Worm (Caenorhabditis elegans) whole organism, L1 larva: Measurements from ENCODE around the gene srh-60.

Experiments
- C04F5.9 ChIP-seq: sonication (generic microtip); optimal IDR thresholded peaks from 2 replicates; lab custom pipeline; 2016; ENCODE audit warnings: missing genetic modification characterization, missing compliant biosample characterization
- C16A3.4 ChIP-seq: fragments of 150-350 bp; optimal IDR thresholded peaks from 2 replicates; lab custom pipeline; 2014; ENCODE audit warnings: missing biosample characterization, missing genetic modification characterization
- aly-2 ChIP-seq: fragments of 150-350 bp; optimal IDR thresholded peaks from 2 replicates; lab custom pipeline; 2014; ENCODE audit warnings: missing biosample characterization, missing genetic modification characterization
- ama-1 ChIP-seq: fragments of 150-350 bp; optimal IDR thresholded peaks from 2 replicates; lab custom pipeline; 2014
- ceh-63 ChIP-seq: fragments of 200-800 bp; sonication (Bioruptor generic); optimal IDR thresholded peaks from 2 replicates; lab custom pipeline; 2018; ENCODE audit warnings: mild to moderate bottlenecking, missing genetic modification characterization, missing compliant biosample characterization
- ceh-82 ChIP-seq, 3 experiments: fragments of 150-350 bp in 1 of 3; sonication (generic microtip) in 2 of 3; optimal IDR thresholded peaks; 2 replicates each; lab custom pipeline; 2014 to 2017; ENCODE audit warnings: missing biosample characterization in 3 of 3, missing genetic modification characterization in 3 of 3
- ceh-90 ChIP-seq: sonication (generic microtip); optimal IDR thresholded peaks from 2 replicates; lab custom pipeline; 2016; ENCODE audit warnings: missing genetic modification characterization, missing compliant biosample characterization
- dpl-1 ChIP-seq, 3 experiments: fragments of 150-350 bp in 2 of 3; sonication (generic microtip) in 1 of 3; optimal IDR thresholded peaks; 2 replicates each; lab custom pipeline; 2014 to 2017; ENCODE audit warnings: missing biosample characterization in 3 of 3, missing genetic modification characterization in 3 of 3, missing genetic modification reagents in 3 of 3
- dsc-1 ChIP-seq: sonication (generic microtip); optimal IDR thresholded peaks from 2 replicates; lab custom pipeline; 2016; ENCODE audit warnings: mild to moderate bottlenecking, missing genetic modification characterization, missing compliant biosample characterization
- efl-3 ChIP-seq: fragments of 200-800 bp; sonication (Bioruptor generic); optimal IDR thresholded peaks from 2 replicates; lab custom pipeline; 2018; ENCODE audit warnings: mild to moderate bottlenecking, missing genetic modification characterization, missing compliant biosample characterization
- egl-27 ChIP-seq, 2 experiments: fragments of 150-350 bp in 1 of 2; sonication (generic microtip); optimal IDR thresholded peaks; 3 replicates each; lab custom pipeline; 2017 to 2018; ENCODE audit warnings: missing biosample characterization in 2 of 2, missing genetic modification characterization in 2 of 2, missing genetic modification reagents in 2 of 2
- elt-2 ChIP-seq: sonication (generic microtip); optimal IDR thresholded peaks from 2 replicates; lab custom pipeline; 2016; ENCODE audit warnings: missing genetic modification characterization, mild to moderate bottlenecking, inconsistent platforms, missing compliant biosample characterization, missing genetic modification reagents
- fkh-10 ChIP-seq: sonication (generic microtip); optimal IDR thresholded peaks from 2 replicates; lab custom pipeline; 2017; ENCODE audit warnings: missing biosample characterization, missing genetic modification reagents, missing genetic modification characterization
- fkh-4 ChIP-seq: sonication (generic microtip); optimal IDR thresholded peaks from 2 replicates; lab custom pipeline; 2016; ENCODE audit warnings: missing compliant biosample characterization, missing genetic modification characterization, borderline replicate concordance
- hlh-4 ChIP-seq: sonication (generic microtip); optimal IDR thresholded peaks from 2 replicates; lab custom pipeline; 2016; ENCODE audit warnings: mild to moderate bottlenecking, missing genetic modification characterization, missing compliant biosample characterization
- hpl-2 ChIP-seq: fragments of 150-350 bp; optimal IDR thresholded peaks from 2 replicates; lab custom pipeline; 2014; ENCODE audit warnings: missing biosample characterization, missing genetic modification reagents, missing genetic modification characterization
- isw-1 ChIP-seq: fragments of 200-800 bp; sonication (Bioruptor generic); IDR thresholded peaks from 2 replicates; pipeline ENCODE4 v1.3.6; 2022; ENCODE audit warnings: missing genetic modification characterization, missing compliant biosample characterization
- lin-14 ChIP-seq: fragments of 200-800 bp; sonication (Bioruptor generic); optimal IDR thresholded peaks from 2 replicates; lab custom pipeline; 2018; ENCODE audit warnings: mild to moderate bottlenecking, missing genetic modification characterization, moderate library complexity, missing compliant biosample characterization
- lin-35 ChIP-seq, 2 experiments: fragments of 150-350 bp; optimal IDR thresholded peaks; 2 replicates each; lab custom pipeline; 2014; ENCODE audit warnings: missing biosample characterization in 2 of 2, missing genetic modification characterization in 2 of 2, missing genetic modification reagents in 2 of 2
- lin-39 ChIP-seq: fragments of 150-350 bp; optimal IDR thresholded peaks from 2 replicates; lab custom pipeline; 2014; ENCODE audit warnings: missing biosample characterization, missing genetic modification reagents, missing genetic modification characterization
- lir-3 ChIP-seq: sonication (generic microtip); optimal IDR thresholded peaks from 2 replicates; lab custom pipeline; 2016; ENCODE audit warnings: mild to moderate bottlenecking, missing genetic modification characterization, moderate library complexity, missing compliant biosample characterization; ENCODE audit not compliant: poor library complexity
- lsy-2 ChIP-seq, 2 experiments: fragments of 150-350 bp; optimal IDR thresholded peaks; 2 replicates each; lab custom pipeline; 2014; ENCODE audit warnings: missing biosample characterization in 2 of 2, missing genetic modification characterization in 2 of 2
- mdl-1 ChIP-seq, 2 experiments: fragments of 150-350 bp; optimal IDR thresholded peaks; 2 replicates each; lab custom pipeline; 2014 to 2017; ENCODE audit warnings: missing biosample characterization in 2 of 2, missing genetic modification characterization in 2 of 2, inconsistent platforms in 1 of 2
- mef-2 ChIP-seq: fragments of 150-350 bp; optimal IDR thresholded peaks from 2 replicates; lab custom pipeline; 2014; ENCODE audit warnings: missing biosample characterization, missing genetic modification characterization
- mep-1 ChIP-seq: fragments of 150-350 bp; optimal IDR thresholded peaks from 2 replicates; lab custom pipeline; 2014; ENCODE audit warnings: missing biosample characterization, missing genetic modification characterization
- nhr-19 ChIP-seq: fragments of 200-800 bp; sonication (Bioruptor generic); conservative IDR thresholded peaks from 2 replicates; pipeline ENCODE4 v1.3.6; 2022; ENCODE audit warnings: missing genetic modification characterization, missing compliant biosample characterization
- nhr-237 ChIP-seq: fragments of 150-350 bp; optimal IDR thresholded peaks from 2 replicates; lab custom pipeline; 2014; ENCODE audit warnings: missing biosample characterization, missing genetic modification characterization
- nhr-47 ChIP-seq: sonication (generic microtip); optimal IDR thresholded peaks from 2 replicates; lab custom pipeline; 2016; ENCODE audit warnings: mild to moderate bottlenecking, missing genetic modification characterization, moderate library complexity, missing compliant biosample characterization
- nhr-84 ChIP-seq: sonication (generic microtip); optimal IDR thresholded peaks from 2 replicates; lab custom pipeline; 2017; ENCODE audit warnings: missing biosample characterization, missing genetic modification characterization
- nhr-85 ChIP-seq: sonication (generic microtip); peaks from one replicate; lab custom pipeline; 2016; ENCODE audit warnings: missing genetic modification characterization, inconsistent platforms, missing compliant biosample characterization
- nhr-90 ChIP-seq: sonication (generic microtip); optimal IDR thresholded peaks from 2 replicates; lab custom pipeline; 2016; ENCODE audit warnings: mild to moderate bottlenecking, missing genetic modification characterization, missing compliant biosample characterization; ENCODE audit not compliant: poor library complexity
- pqm-1 ChIP-seq: sonication (generic microtip); optimal IDR thresholded peaks from 3 replicates; lab custom pipeline; 2017; ENCODE audit warnings: missing biosample characterization, missing genetic modification characterization
- unc-130 ChIP-seq: fragments of 150-350 bp; optimal IDR thresholded peaks from 2 replicates; lab custom pipeline; 2017; ENCODE audit warnings: missing biosample characterization, missing genetic modification characterization, inconsistent platforms
- ztf-11 ChIP-seq, 2 experiments: sonication (generic microtip); optimal IDR thresholded peaks; 2 replicates each; lab custom pipeline; 2016 to 2017; ENCODE audit warnings: missing genetic modification characterization in 2 of 2, missing biosample characterization in 1 of 2, missing compliant biosample characterization in 1 of 2

Gene srh-60

ce11 chrII:3570927-3571538 is 12.5 kb upstream of the srh-60 start, which contains the start of the genes clec-128 and clec-129:
TSS of gene clec-128 (minus strand) at chrII:3571027.
TSS of gene clec-129 (plus strand) at chrII:3571488.
- TF ChIP-seq pqm-1 (tag; lab: Kevin White, UChicago), result no peak
- TF ChIP-seq lin-35 (GFP tag; optimal IDR thresholded peaks at IDR 0.05; lab: Kevin White, UChicago), result no peak

DNA sequence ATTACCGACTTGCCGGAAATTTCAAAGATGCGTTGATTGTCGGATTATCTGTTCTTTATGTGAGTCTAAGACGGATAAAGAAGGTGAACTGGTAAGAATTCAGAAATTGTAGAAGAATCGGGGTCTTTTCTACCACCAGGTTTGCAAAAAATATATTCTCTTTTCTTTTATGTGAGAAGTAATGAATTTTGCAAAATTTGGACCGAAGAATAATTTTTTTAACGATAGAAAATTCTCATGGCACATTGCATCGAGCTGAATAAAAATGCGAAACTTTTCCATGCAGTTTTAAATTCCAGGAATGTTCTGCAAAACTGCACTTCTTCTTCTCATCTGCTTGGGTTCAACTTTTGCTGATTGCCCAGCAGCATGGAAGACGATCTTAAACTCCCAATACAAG is 10.2 kb upstream of the srh-60 start, which contains the start of gene clec-130:
clec-130 (plus strand) TSS at position 301 of the 400 bp plus-strand sequence.
- no peak for TF ChIP-seq nhr-84
- TF ChIP-seq isw-1 (GFP tag; lab: Robert Waterston, UW), result no peak
- TF ChIP-seq mdl-1 (tag; optimal IDR thresholded peaks at IDR 0.05; lab: Kevin White, UChicago), result no peak
- no peak for TF ChIP-seq dsc-1 (tag; lab: Kevin White, UChicago)
- TF ChIP-seq unc-130 (tag; lab: Kevin White, UChicago), result no peak
- TF ChIP-seq nhr-90 (tag; lab: Kevin White, UChicago), result no peak

ce11 chrII:3576742-3577141 is 6.8 kb upstream of the srh-60 start, which contains the start of gene clec-132:
TSS of gene clec-132 (plus strand) at chrII:3577042.
- no peak for TF ChIP-seq aly-2 (tag; lab: Kevin White, UChicago)
- TF ChIP-seq C16A3.4 (tag; lab: Kevin White, UChicago), result no peak
- no peak for TF ChIP-seq ceh-90 (tag; lab: Kevin White, UChicago)
- TF ChIP-seq nhr-47, result no peak
- TF ChIP-seq dpl-1 (GFP tag; optimal IDR thresholded peaks at IDR 0.05; lab: Kevin White, UChicago), result no peak
- no peak for TF ChIP-seq nhr-85 (tag; lab: Kevin White, UChicago)
- no peak for TF ChIP-seq mdl-1 (tag; optimal IDR thresholded peaks at IDR 0.05; lab: Kevin White, UChicago)
- no peak for TF ChIP-seq unc-130 (tag; lab: Kevin White, UChicago)
- no peak for TF ChIP-seq ceh-63 (GFP tag; lab: Kevin White, UChicago)
- no peak for TF ChIP-seq hpl-2
- TF ChIP-seq fkh-4 (tag; lab: Kevin White, UChicago), result no peak
- TF ChIP-seq fkh-10 (GFP tag; lab: Kevin White, UChicago), result no peak
- TF ChIP-seq nhr-90 (tag; lab: Kevin White, UChicago), result no peak
- TF ChIP-seq, all 84 proteins: peak for 0

DNA sequence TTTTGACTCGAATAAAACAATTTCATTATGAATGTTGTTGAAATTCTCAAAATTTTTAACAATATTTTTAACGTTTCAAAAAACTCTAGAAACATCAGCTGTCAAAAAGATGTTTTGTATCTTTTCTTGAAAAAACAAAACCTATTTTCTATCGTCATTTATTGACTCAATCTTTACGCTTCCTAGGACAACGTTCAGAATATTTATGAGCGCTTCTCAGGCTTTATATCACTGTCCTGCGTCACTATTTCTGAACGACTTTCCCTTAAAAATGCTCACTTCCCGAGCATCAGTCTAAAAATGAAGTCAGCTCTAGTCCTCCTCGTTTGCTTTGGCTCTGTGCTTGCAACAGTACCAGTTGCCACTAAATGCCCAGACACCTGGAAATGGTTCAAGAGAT is 5.4 kb upstream of the srh-60 start, which contains the start of gene clec-133:
clec-133 (plus strand) TSS at position 301 of the 400 bp plus-strand sequence.
- TF ChIP-seq mep-1 (no peak), efl-3 (GFP tag; lab: Kevin White, UChicago) (no peak), egl-27 (tag; optimal IDR thresholded peaks at IDR 0.05; lab: Kevin White, UChicago) (no peak), dsc-1 (tag; lab: Kevin White, UChicago) (no peak), nhr-19 (no peak), mef-2 (tag; lab: Kevin White, UChicago) (no peak), nhr-85 (tag; lab: Kevin White, UChicago) (no peak)

- TF ChIP-seq hpl-2, result no peak
- TF ChIP-seq ama-1 (lab: Kevin White, UChicago), result no peak
- TF ChIP-seq hlh-4, result no peak
- TF ChIP-seq elt-2 (tag; lab: Kevin White, UChicago), result no peak
- no peak for TF ChIP-seq lin-14 (GFP tag; lab: Kevin White, UChicago)
- TF ChIP-seq C04F5.9 (tag; lab: Kevin White, UChicago), result no peak
- TF ChIP-seq nhr-237 (tag; lab: Kevin White, UChicago), result no peak
- no peak for TF ChIP-seq lir-3 (tag; lab: Kevin White, UChicago)
- TF ChIP-seq lsy-2 (tag; optimal IDR thresholded peaks at IDR 0.05; lab: Kevin White, UChicago), result no peak
- TF ChIP-seq lin-39 (tag; lab: Kevin White, UChicago), result no peak
- TF ChIP-seq ztf-11 (tag; optimal IDR thresholded peaks at IDR 0.05; lab: Kevin White, UChicago), result no peak
- TF ChIP-seq ceh-82 (tag; optimal IDR thresholded peaks at IDR 0.05; lab: Kevin White, UChicago), result no peak
Measured at ce11 chrII:3579767-3580166, 3.7 kb upstream of the srh-60 start, which contains the start of gene clec-134. TSS of gene clec-134 (plus strand) at chrII:3580067.
